Worm (Caenorhabditis elegans) whole organism, young adult: ENCODE data around the gene col-155.

ENCODE experiments used
- B0336.3 ChIP-seq: fragments of 200-800 bp; sonication (Bioruptor generic); IDR thresholded peaks from 2 replicates; pipeline ENCODE4 v1.3.6; 2022; ENCODE audit warnings: missing genetic modification characterization, missing compliant biosample characterization
- C06A6.2 ChIP-seq: fragments of 200-800 bp; sonication (Bioruptor generic); conservative IDR thresholded peaks from 2 replicates; pipeline ENCODE4 v1.3.6; 2022; ENCODE audit warnings: missing genetic modification characterization, missing compliant biosample characterization
- C17E4.6 ChIP-seq: fragments of 200-800 bp; sonication (Bioruptor generic); IDR thresholded peaks from 2 replicates; pipeline ENCODE4 v1.3.6; 2022; ENCODE audit warnings: missing genetic modification reagents, missing genetic modification characterization, missing compliant biosample characterization
- D2030.7 ChIP-seq: fragments of 200-800 bp; sonication (Bioruptor generic); IDR thresholded peaks from 2 replicates; pipeline ENCODE4 v1.3.6; 2022; ENCODE audit warnings: missing genetic modification reagents, missing genetic modification characterization, missing compliant biosample characterization
- F33H1.4 ChIP-seq: fragments of 200-800 bp; sonication (Bioruptor generic); IDR thresholded peaks from 2 replicates; pipeline ENCODE4 v1.3.6; 2022; ENCODE audit warnings: missing genetic modification reagents, missing genetic modification characterization, missing compliant biosample characterization
- F39B2.1 ChIP-seq: fragments of 200-800 bp; sonication (Bioruptor generic); IDR thresholded peaks from 2 replicates; pipeline ENCODE4 v1.3.6; 2022; ENCODE audit warnings: missing genetic modification reagents, missing genetic modification characterization, missing compliant biosample characterization
- F49E8.2 ChIP-seq: sonication (generic microtip); optimal IDR thresholded peaks from 3 replicates; lab custom pipeline; 2017; ENCODE audit warnings: missing genetic modification characterization, mild to moderate bottlenecking, missing compliant biosample characterization, antibody characterized with exemption, moderate library complexity; ENCODE audit not compliant: insufficient read depth
- F55B11.4 ChIP-seq: sonication (generic microtip); optimal IDR thresholded peaks from 2 replicates; lab custom pipeline; 2016; ENCODE audit warnings: missing compliant biosample characterization, missing genetic modification characterization, borderline replicate concordance; ENCODE audit not compliant: insufficient read depth
- T07F8.4 ChIP-seq: sonication (generic microtip); optimal IDR thresholded peaks from 2 replicates; lab custom pipeline; 2016; ENCODE audit warnings: mild to moderate bottlenecking, missing genetic modification characterization, moderate library complexity, missing compliant biosample characterization
- Y56A3A.18 ChIP-seq: fragments of 200-800 bp; sonication (Bioruptor generic); IDR thresholded peaks from 2 replicates; pipeline ENCODE4 v1.3.6; 2022; ENCODE audit warnings: missing genetic modification reagents, missing genetic modification characterization, missing compliant biosample characterization
- Y67H2A.10 ChIP-seq: fragments of 200-800 bp; sonication (Bioruptor generic); conservative IDR thresholded peaks from 2 replicates; pipeline ENCODE4 v1.3.6; 2022; ENCODE audit warnings: missing genetic modification reagents, missing genetic modification characterization, missing compliant biosample characterization
- Y79H2A.3 ChIP-seq: fragments of 200-800 bp; sonication (Bioruptor generic); conservative IDR thresholded peaks from 2 replicates; pipeline ENCODE4 v1.3.6; 2022; ENCODE audit warnings: missing genetic modification reagents, missing genetic modification characterization, missing compliant biosample characterization
- Y95B8A.8 ChIP-seq: fragments of 200-800 bp; sonication (Bioruptor generic); IDR thresholded peaks from 2 replicates; pipeline ENCODE4 v1.3.6; 2022; ENCODE audit warnings: missing genetic modification reagents, missing genetic modification characterization, missing compliant biosample characterization
- athp-1 ChIP-seq: sonication (generic microtip); optimal IDR thresholded peaks from 2 replicates; lab custom pipeline; 2017; ENCODE audit warnings: mild to moderate bottlenecking, missing genetic modification characterization, missing compliant biosample characterization
- attf-5 ChIP-seq: fragments of 200-800 bp; sonication (Bioruptor generic); optimal IDR thresholded peaks from 2 replicates; lab custom pipeline; 2018; ENCODE audit warnings: mild to moderate bottlenecking, missing genetic modification characterization, missing compliant biosample characterization
- attf-6 ChIP-seq: fragments of 200-800 bp; sonication (Bioruptor generic); IDR thresholded peaks from 2 replicates; pipeline ENCODE4 v1.3.6; 2022; ENCODE audit warnings: missing genetic modification reagents, missing genetic modification characterization, missing compliant biosample characterization
- bed-2 ChIP-seq: fragments of 200-800 bp; sonication (Bioruptor generic); IDR thresholded peaks from 2 replicates; pipeline ENCODE4 v1.3.6; 2022; ENCODE audit warnings: missing genetic modification reagents, missing genetic modification characterization, missing compliant biosample characterization
- ceh-100 ChIP-seq: fragments of 200-800 bp; sonication (Bioruptor generic); IDR thresholded peaks from 2 replicates; pipeline ENCODE4 v1.3.6; 2022; ENCODE audit warnings: missing genetic modification reagents, missing genetic modification characterization, missing compliant biosample characterization
- ceh-40 ChIP-seq: fragments of 200-800 bp; sonication (Bioruptor generic); IDR thresholded peaks from 2 replicates; pipeline ENCODE4 v1.3.6; 2022; ENCODE audit warnings: missing genetic modification characterization, missing compliant biosample characterization
- ceh-58 ChIP-seq: fragments of 200-800 bp; sonication (Bioruptor generic); IDR thresholded peaks from 2 replicates; pipeline ENCODE4 v1.3.6; 2022; ENCODE audit warnings: missing genetic modification characterization, missing compliant biosample characterization
- egl-44 ChIP-seq: fragments of 200-800 bp; sonication (Bioruptor generic); IDR thresholded peaks from 2 replicates; pipeline ENCODE4 v1.3.6; 2022; ENCODE audit warnings: missing genetic modification reagents, missing genetic modification characterization, missing compliant biosample characterization
- ekl-4 ChIP-seq: fragments of 200-800 bp; sonication (Bioruptor generic); IDR thresholded peaks from 2 replicates; pipeline ENCODE4 v1.3.6; 2022; ENCODE audit warnings: missing genetic modification reagents, missing genetic modification characterization, missing compliant biosample characterization
- ets-4 ChIP-seq: fragments of 200-800 bp; sonication (Bioruptor generic); optimal IDR thresholded peaks from 2 replicates; lab custom pipeline; 2018; ENCODE audit warnings: mild to moderate bottlenecking, missing genetic modification characterization, missing compliant biosample characterization
- gei-17 ChIP-seq: fragments of 200-800 bp; sonication (Bioruptor generic); optimal IDR thresholded peaks from 2 replicates; lab custom pipeline; 2018; ENCODE audit warnings: mild to moderate bottlenecking, missing genetic modification characterization, missing compliant biosample characterization
- hlh-26 ChIP-seq: fragments of 200-800 bp; sonication (Bioruptor generic); conservative IDR thresholded peaks from 2 replicates; pipeline ENCODE4 v1.3.6; 2022; ENCODE audit warnings: missing genetic modification reagents, missing genetic modification characterization, missing compliant biosample characterization
- hsf-1 ChIP-seq: fragments of 200-800 bp; sonication (Bioruptor generic); IDR thresholded peaks from 2 replicates; pipeline ENCODE4 v1.3.6; 2022; ENCODE audit warnings: missing genetic modification reagents, missing genetic modification characterization, missing compliant biosample characterization
- let-526 ChIP-seq: fragments of 200-800 bp; sonication (Bioruptor generic); IDR thresholded peaks from 2 replicates; pipeline ENCODE4 v1.3.6; 2022; ENCODE audit warnings: missing genetic modification reagents, missing genetic modification characterization, missing compliant biosample characterization
- lin-26 ChIP-seq: fragments of 200-800 bp; sonication (Bioruptor generic); IDR thresholded peaks from 2 replicates; pipeline ENCODE4 v1.3.6; 2022; ENCODE audit warnings: missing genetic modification reagents, missing genetic modification characterization, missing compliant biosample characterization
- lin-54 ChIP-seq: fragments of 200-800 bp; sonication (Bioruptor generic); optimal IDR thresholded peaks from 2 replicates; lab custom pipeline; 2018; ENCODE audit warnings: mild to moderate bottlenecking, missing genetic modification characterization, missing compliant biosample characterization
- lsy-27 ChIP-seq: sonication (generic microtip); optimal IDR thresholded peaks from 2 replicates; lab custom pipeline; 2017; ENCODE audit warnings: missing genetic modification characterization, mild to moderate bottlenecking, missing compliant biosample characterization, antibody characterized with exemption, missing genotype, borderline replicate concordance; ENCODE audit not compliant: insufficient read depth
- madf-3 ChIP-seq: fragments of 200-800 bp; sonication (Bioruptor generic); IDR thresholded peaks from 2 replicates; pipeline ENCODE4 v1.3.6; 2022; ENCODE audit warnings: missing genetic modification reagents, missing genetic modification characterization, missing compliant biosample characterization
- nfya-1 ChIP-seq: sonication (generic microtip); optimal IDR thresholded peaks from 2 replicates; lab custom pipeline; 2017; ENCODE audit warnings: antibody characterized with exemption, missing compliant biosample characterization, missing genetic modification characterization, borderline replicate concordance; ENCODE audit not compliant: insufficient read depth
- nfyb-1 ChIP-seq: fragments of 200-800 bp; sonication (Bioruptor generic); IDR thresholded peaks from 2 replicates; pipeline ENCODE4 v1.3.6; 2022; ENCODE audit warnings: missing genetic modification reagents, missing genetic modification characterization, missing compliant biosample characterization
- pbrm-1 ChIP-seq: fragments of 200-800 bp; sonication (Bioruptor generic); IDR thresholded peaks from 2 replicates; pipeline ENCODE4 v1.3.6; 2022; ENCODE audit warnings: missing genetic modification reagents, missing genetic modification characterization, missing compliant biosample characterization
- pha-4 ChIP-seq: fragments of 150-350 bp; sonication (generic microtip); optimal IDR thresholded peaks from 2 replicates; lab custom pipeline; 2014; ENCODE audit warnings: missing biosample characterization, missing genetic modification reagents, missing genetic modification characterization
- sea-2 ChIP-seq: fragments of 200-800 bp; sonication (Bioruptor generic); IDR thresholded peaks from 2 replicates; pipeline ENCODE4 v1.3.6; 2022; ENCODE audit warnings: missing genetic modification characterization, missing compliant biosample characterization
- snpc-1.1 ChIP-seq: sonication (generic microtip); optimal IDR thresholded peaks from 2 replicates; lab custom pipeline; 2017; ENCODE audit warnings: missing genetic modification characterization, mild to moderate bottlenecking, missing compliant biosample characterization, antibody characterized with exemption, moderate library complexity, missing genotype, missing genetic modification reagents; ENCODE audit not compliant: insufficient read depth
- snpc-4 ChIP-seq, 5 experiments: fragments of 150-350 bp in 1 of 5; sonication (generic microtip) in 4 of 5; optimal IDR thresholded peaks; 2 replicates each; lab custom pipeline; 2014 to 2018; ENCODE audit warnings: missing genetic modification characterization in 5 of 5, missing biosample characterization in 3 of 5, antibody characterized with exemption in 2 of 5, mild to moderate bottlenecking in 2 of 5, missing compliant biosample characterization in 2 of 5, missing genotype in 2 of 5, moderate library complexity in 2 of 5, missing genetic modification reagents in 1 of 5
- xnd-1 ChIP-seq: sonication (generic microtip); optimal IDR thresholded peaks from 2 replicates; lab custom pipeline; 2016; ENCODE audit warnings: missing genotype, missing genetic modification reagents, missing genetic modification characterization, missing compliant biosample characterization
- ztf-18 ChIP-seq: sonication (generic microtip); optimal IDR thresholded peaks from 2 replicates; lab custom pipeline; 2016; ENCODE audit warnings: missing genotype, mild to moderate bottlenecking, missing genetic modification characterization, missing compliant biosample characterization
- ztf-22 ChIP-seq: fragments of 200-800 bp; sonication (Bioruptor generic); optimal IDR thresholded peaks from 2 replicates; lab custom pipeline; 2018; ENCODE audit warnings: mild to moderate bottlenecking, missing genetic modification characterization, moderate library complexity, missing compliant biosample characterization

col-155 gene

DNA sequence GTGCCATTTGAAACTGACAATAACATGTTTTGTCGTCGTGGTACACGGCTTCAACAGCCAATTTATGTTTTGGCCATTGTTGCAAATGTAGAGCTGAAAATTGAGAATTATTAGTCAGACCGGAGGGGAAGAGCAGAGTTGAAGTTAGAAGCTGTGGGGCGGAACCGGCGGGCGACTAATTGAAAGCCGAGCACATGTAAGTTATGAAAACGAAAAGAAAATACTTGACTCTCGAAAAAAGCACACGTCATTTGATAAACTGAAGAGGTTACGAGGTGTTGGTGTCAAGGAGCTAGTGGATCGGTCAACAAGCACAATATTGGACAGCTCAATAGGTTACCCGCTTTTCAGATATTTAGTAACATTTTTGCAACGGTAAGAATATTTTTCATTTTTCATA is 23.5 kb downstream of the col-155 start, which contains the start of gene dop-5:
Gene dop-5, minus strand, starts transcription at position 101 of the 400 bp plus-strand sequence.
- TF ChIP-seq F55B11.4 (tag; lab: Kevin White, UChicago) (no peak), egl-44 (GFP tag; lab: Robert Waterston, UW) (no peak), ceh-100 (GFP tag; lab: Robert Waterston, UW) (no peak), xnd-1 (tag; lab: Kevin White, UChicago) (no peak), athp-1 (no peak), C06A6.2 (GFP tag; lab: Robert Waterston, UW) (no peak), hlh-26 (GFP tag; lab: Robert Waterston, UW) (no peak), ztf-22 (no peak), lin-54 (GFP tag; lab: Kevin White, UChicago) (no peak)
- TF ChIP-seq, all 124 proteins: peak for 0

DNA sequence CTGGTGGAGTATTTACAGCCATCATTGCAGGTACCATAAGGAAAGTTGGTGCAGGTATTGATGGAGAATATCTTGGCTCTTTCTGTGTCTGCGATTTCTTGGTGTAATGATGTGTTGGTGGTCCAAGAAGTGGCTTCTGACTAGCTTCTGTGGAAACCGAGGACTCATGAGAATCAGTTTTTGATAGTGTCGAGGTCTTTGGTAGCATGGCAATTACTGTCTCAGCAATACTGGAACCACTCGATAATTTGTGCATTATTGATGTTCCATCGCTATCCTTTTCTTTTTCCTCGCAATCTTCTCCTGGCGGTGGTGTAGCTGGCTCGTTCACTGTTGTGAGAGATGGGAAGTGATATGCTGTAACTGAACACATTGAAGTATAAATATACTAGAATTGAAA is 26.1 kb downstream of the col-155 start:
- no peak for TF ChIP-seq bed-2 (GFP tag; lab: Robert Waterston, UW)
- no peak for TF ChIP-seq T07F8.4
- no peak for TF ChIP-seq Y56A3A.18
- TF ChIP-seq hlh-26 (GFP tag; lab: Robert Waterston, UW): no peak
- TF ChIP-seq F39B2.1: no peak
- no peak for TF ChIP-seq Y79H2A.3 (GFP tag; lab: Robert Waterston, UW)
- TF ChIP-seq snpc-4 (GFP tag; optimal IDR thresholded peaks at IDR 0.05; lab: Kevin White, UChicago): no peak
- TF ChIP-seq snpc-4 (tag; optimal IDR thresholded peaks at IDR 0.05; lab: Kevin White, UChicago): no peak
- TF ChIP-seq ceh-40 (GFP tag; lab: Robert Waterston, UW): no peak
- no peak for TF ChIP-seq ztf-18 (tag; lab: Kevin White, UChicago)
- no peak for TF ChIP-seq lin-26 (GFP tag; lab: Robert Waterston, UW)
- TF ChIP-seq ceh-58 (GFP tag; lab: Robert Waterston, UW): no peak
- no peak for TF ChIP-seq athp-1
- TF ChIP-seq C17E4.6 (GFP tag; lab: Robert Waterston, UW): no peak
- no peak for TF ChIP-seq nfya-1 (tag; lab: Kevin White, UChicago)
- no peak for TF ChIP-seq attf-6 (GFP tag; lab: Robert Waterston, UW)

DNA sequence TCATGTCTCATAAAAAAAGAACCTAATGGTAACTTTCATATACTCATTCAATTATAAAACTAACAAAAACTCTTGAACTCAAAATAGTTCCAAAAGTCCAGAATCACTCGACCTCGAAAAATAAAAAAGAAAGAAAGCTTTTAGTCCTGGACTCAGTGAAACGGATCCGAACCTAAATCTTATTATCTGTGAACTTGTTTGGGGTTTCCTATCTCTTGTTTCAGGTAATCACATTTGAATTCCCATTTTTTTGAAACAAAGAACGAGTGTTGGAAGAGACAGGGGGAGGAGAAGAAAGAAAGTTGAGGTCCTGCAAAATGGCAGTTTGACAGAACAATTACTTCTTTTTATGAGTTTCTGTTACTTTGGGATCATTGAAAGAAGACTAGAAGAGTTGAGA is 35.4 kb downstream of the col-155 start:
- TF ChIP-seq Y67H2A.10 (GFP tag; lab: Robert Waterston, UW): no peak
- TF ChIP-seq lin-54 (GFP tag; lab: Kevin White, UChicago): no peak
- no peak for TF ChIP-seq pbrm-1 (GFP tag; lab: Robert Waterston, UW)
- TF ChIP-seq let-526 (GFP tag; lab: Robert Waterston, UW): no peak
- TF ChIP-seq F49E8.2 (tag; lab: Kevin White, UChicago): no peak
- TF ChIP-seq pha-4 (tag; lab: Kevin White, UChicago): no peak
- TF ChIP-seq hsf-1: no peak
- no peak for TF ChIP-seq lsy-27 (tag; lab: Kevin White, UChicago)
- no peak for TF ChIP-seq madf-3 (GFP tag; lab: Robert Waterston, UW)
- no peak for TF ChIP-seq ets-4 (GFP tag; lab: Kevin White, UChicago)
- TF ChIP-seq snpc-1.1 (tag; lab: Kevin White, UChicago): no peak
- TF ChIP-seq, all 124 proteins: peak for 0

DNA sequence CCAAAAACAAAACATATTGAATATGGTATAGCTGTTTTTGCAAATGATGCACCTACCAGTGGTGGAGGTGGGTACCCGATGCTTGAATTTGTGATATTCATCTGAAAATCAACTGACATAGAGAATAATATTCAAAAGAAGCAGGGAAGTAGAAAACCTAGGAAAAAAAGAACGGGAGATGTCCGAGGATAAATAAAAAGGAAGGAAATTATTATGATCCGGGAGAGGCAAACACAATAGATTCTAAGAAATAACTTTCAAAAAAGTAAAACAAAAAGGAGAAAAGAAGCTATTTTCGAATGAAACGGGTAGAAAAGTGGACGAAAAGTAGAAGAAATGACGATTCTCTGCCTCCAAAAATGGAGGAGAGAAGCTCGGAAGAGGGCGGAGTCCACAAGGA is 36.8 kb downstream of the col-155 start, which contains the start of gene npr-25:
Gene npr-25, minus strand, starts transcription at position 101 of the 400 bp plus-strand sequence.
- TF ChIP-seq F49E8.2 (tag; lab: Kevin White, UChicago) (no peak), snpc-4 (GFP tag; optimal IDR thresholded peaks at IDR 0.05; lab: Kevin White, UChicago) (no peak), snpc-4 (tag; optimal IDR thresholded peaks at IDR 0.05; lab: Kevin White, UChicago) (no peak), nfyb-1 (GFP tag; lab: Robert Waterston, UW) (no peak), sea-2 (GFP tag; lab: Robert Waterston, UW) (no peak), F39B2.1 (no peak), pbrm-1 (GFP tag; lab: Robert Waterston, UW) (no peak), madf-3 (GFP tag; lab: Robert Waterston, UW) (no peak), B0336.3 (GFP tag; lab: Robert Waterston, UW) (no peak), xnd-1 (tag; lab: Kevin White, UChicago) (no peak), attf-5 (no peak), Y95B8A.8 (GFP tag; lab: Robert Waterston, UW) (no peak), D2030.7 (GFP tag; lab: Robert Waterston, UW) (no peak), C06A6.2 (GFP tag; lab: Robert Waterston, UW) (no peak), ceh-58 (GFP tag; lab: Robert Waterston, UW) (no peak), F33H1.4 (GFP tag; lab: Robert Waterston, UW) (no peak), ekl-4 (GFP tag; lab: Robert Waterston, UW) (no peak), gei-17 (GFP tag; lab: Kevin White, UChicago) (no peak), snpc-1.1 (tag; lab: Kevin White, UChicago) (no peak)
